Fruit fly (Drosophila melanogaster) whole organism, embryonic: ENCODE measurements around the gene CG4658.

ENCODE experiments used
- CG10321 ChIP-seq: fragments of 200-800 bp; sonication (Bioruptor generic); IDR thresholded peaks from 2 replicates; pipeline ENCODE4 v1.3.6; 2022; ENCODE audit warnings: missing biosample characterization, missing genetic modification characterization
- CG11093 ChIP-seq: fragments of 200-800 bp; sonication (Bioruptor generic); IDR thresholded peaks from 3 replicates; pipeline ENCODE4 v1.3.6; 2022; ENCODE audit warnings: missing biosample characterization, missing genetic modification characterization
- CG15479 ChIP-seq: fragments of 200-800 bp; sonication (Bioruptor generic); optimal IDR thresholded peaks from 3 replicates; lab custom pipeline; 2019; ENCODE audit warnings: missing biosample characterization, mild to moderate bottlenecking, missing genetic modification characterization, moderate library complexity
- CG16779 ChIP-seq: fragments of 200-800 bp; sonication (Bioruptor generic); IDR thresholded peaks from 2 replicates; pipeline ENCODE4 v1.3.6; 2022; ENCODE audit warnings: missing biosample characterization, missing genetic modification characterization
- CG17359 ChIP-seq: fragments of 200-800 bp; sonication (Bioruptor generic); optimal IDR thresholded peaks from 3 replicates; lab custom pipeline; 2018; ENCODE audit warnings: missing biosample characterization, mild to moderate bottlenecking, missing genetic modification characterization, moderate library complexity
- CG18619 ChIP-seq: fragments of 200-800 bp; sonication (Bioruptor generic); optimal IDR thresholded peaks from 3 replicates; lab custom pipeline; 2017; ENCODE audit warnings: missing biosample characterization, mild to moderate bottlenecking, missing genetic modification characterization
- CG2199 ChIP-seq: fragments of 200-800 bp; sonication (Bioruptor generic); IDR thresholded peaks from 3 replicates; pipeline ENCODE4 v1.3.6; 2022; ENCODE audit warnings: missing biosample characterization, missing genetic modification characterization
- CG31365 ChIP-seq: fragments of 200-800 bp; sonication (Bioruptor generic); optimal IDR thresholded peaks from 2 replicates; lab custom pipeline; 2018; ENCODE audit warnings: missing biosample characterization, mild to moderate bottlenecking, missing genetic modification characterization
- CG31441 ChIP-seq: fragments of 200-800 bp; sonication (Bioruptor generic); IDR thresholded peaks from 2 replicates; pipeline ENCODE4 v1.3.6; 2022; ENCODE audit warnings: missing biosample characterization, missing genetic modification characterization
- CG4282 ChIP-seq: fragments of 200-800 bp; sonication (Bioruptor generic); optimal IDR thresholded peaks from 2 replicates; lab custom pipeline; 2016; ENCODE audit warnings: missing biosample characterization, missing genetic modification characterization
- CG5953 ChIP-seq: fragments of 200-800 bp; sonication (Bioruptor generic); IDR thresholded peaks from 2 replicates; pipeline ENCODE4 v1.3.6; 2022; ENCODE audit warnings: missing biosample characterization, missing genetic modification characterization
- CG6813 ChIP-seq: fragments of 200-800 bp; sonication (Bioruptor generic); optimal IDR thresholded peaks from 2 replicates; lab custom pipeline; 2017; ENCODE audit warnings: missing biosample characterization, missing genetic modification characterization, mild to moderate bottlenecking, moderate library complexity, missing genetic modification reagents
- CG8089 ChIP-seq: fragments of 200-800 bp; sonication (Bioruptor generic); optimal IDR thresholded peaks from 3 replicates; lab custom pipeline; 2016; ENCODE audit warnings: missing biosample characterization, missing genetic modification characterization
- CG8359 ChIP-seq: fragments of 200-800 bp; sonication (Bioruptor generic); optimal IDR thresholded peaks from 2 replicates; lab custom pipeline; 2017; ENCODE audit warnings: missing biosample characterization, mild to moderate bottlenecking, missing genetic modification characterization, borderline replicate concordance
- CG9797 ChIP-seq: fragments of 200-800 bp; sonication (Bioruptor generic); optimal IDR thresholded peaks from 3 replicates; lab custom pipeline; 2018; ENCODE audit warnings: missing biosample characterization, mild to moderate bottlenecking, missing genetic modification characterization
- CG9876 ChIP-seq: fragments of 200-800 bp; sonication (Bioruptor generic); optimal IDR thresholded peaks from 2 replicates; lab custom pipeline; 2016; ENCODE audit warnings: missing biosample characterization, missing genetic modification characterization
- CHES-1-like ChIP-seq: fragments of 200-800 bp; sonication (Bioruptor generic); optimal IDR thresholded peaks from 2 replicates; lab custom pipeline; 2016; ENCODE audit warnings: missing biosample characterization, missing genetic modification characterization
- D19B ChIP-seq: fragments of 200-800 bp; sonication (Bioruptor generic); optimal IDR thresholded peaks from 2 replicates; lab custom pipeline; 2017; ENCODE audit warnings: missing biosample characterization, mild to moderate bottlenecking, missing genetic modification characterization
- Dfd ChIP-seq, 2 experiments: fragments of >200 bp; optimal IDR thresholded peaks; 2 replicates each; lab custom pipeline; 2017; ENCODE audit warnings: missing biosample characterization in 2 of 2, missing genetic modification characterization in 2 of 2
- Ets65A ChIP-seq: fragments of 200-800 bp; sonication (Bioruptor generic); peaks from one replicate; lab custom pipeline; 2016; ENCODE audit warnings: missing biosample characterization, missing genetic modification characterization
- Ets97D ChIP-seq: fragments of 200-800 bp; sonication (Bioruptor generic); optimal IDR thresholded peaks from 3 replicates; lab custom pipeline; 2016; ENCODE audit warnings: missing biosample characterization, missing genetic modification characterization
- Fer3 ChIP-seq: fragments of 200-800 bp; sonication (Bioruptor generic); optimal IDR thresholded peaks from 2 replicates; lab custom pipeline; 2018; ENCODE audit warnings: missing biosample characterization, mild to moderate bottlenecking, missing genetic modification characterization, moderate library complexity
- Gug ChIP-seq: fragments of 200-800 bp; sonication (Bioruptor generic); IDR thresholded peaks from 4 replicates; pipeline ENCODE4 v1.3.6; 2022; ENCODE audit warnings: missing biosample characterization, missing genetic modification characterization
- Kr ChIP-seq: fragments of 200-800 bp; sonication (Bioruptor generic); optimal IDR thresholded peaks from 2 replicates; lab custom pipeline; 2017; ENCODE audit warnings: missing biosample characterization, mild to moderate bottlenecking, missing genetic modification characterization
- Max ChIP-seq: fragments of 200-800 bp; sonication (Bioruptor generic); optimal IDR thresholded peaks from 2 replicates; lab custom pipeline; 2016; ENCODE audit warnings: missing biosample characterization, mild to moderate bottlenecking, missing genetic modification characterization
- Med ChIP-seq: fragments of 200-800 bp; sonication (Bioruptor generic); peaks from one replicate; lab custom pipeline; 2016; ENCODE audit warnings: missing biosample characterization, missing genetic modification characterization, mild to moderate bottlenecking, inconsistent platforms, moderate library complexity
- al ChIP-seq: fragments of 200-800 bp; sonication (Bioruptor generic); IDR thresholded peaks from 2 replicates; pipeline ENCODE4 v1.3.6; 2022; ENCODE audit warnings: missing biosample characterization, missing genetic modification characterization
- bab2 ChIP-seq: fragments of 200-800 bp; sonication (Bioruptor generic); optimal IDR thresholded peaks from 2 replicates; lab custom pipeline; 2016; ENCODE audit warnings: missing biosample characterization, missing genetic modification characterization
- caup ChIP-seq: fragments of 200-800 bp; sonication (Bioruptor generic); optimal IDR thresholded peaks from 3 replicates; lab custom pipeline; 2017; ENCODE audit warnings: missing biosample characterization, mild to moderate bottlenecking, missing genetic modification characterization, moderate library complexity; ENCODE audit not compliant: severe bottlenecking
- cg ChIP-seq: fragments of 200-800 bp; sonication (Bioruptor generic); optimal IDR thresholded peaks from 3 replicates; lab custom pipeline; 2019; ENCODE audit warnings: missing biosample characterization, mild to moderate bottlenecking, missing genetic modification characterization, moderate library complexity
- dpn ChIP-seq, 2 experiments: fragments of 200-800 bp; sonication (Bioruptor generic); optimal IDR thresholded peaks; 3 replicates each; lab custom pipeline; 2016; ENCODE audit warnings: missing biosample characterization in 2 of 2, missing genetic modification characterization in 2 of 2
- en ChIP-seq: fragments of 200-800 bp; sonication (Bioruptor generic); optimal IDR thresholded peaks from 2 replicates; lab custom pipeline; 2016; ENCODE audit warnings: missing biosample characterization, missing genetic modification characterization
- eve ChIP-seq, 2 experiments: fragments of >200 bp; optimal IDR thresholded peaks; 2 replicates each; lab custom pipeline; 2017; ENCODE audit warnings: missing biosample characterization in 2 of 2, missing genetic modification characterization in 2 of 2
- fru ChIP-seq: fragments of >200 bp; optimal IDR thresholded peaks from 2 replicates; lab custom pipeline; 2017
- gfzf ChIP-seq: fragments of 200-800 bp; sonication (Bioruptor generic); optimal IDR thresholded peaks from 2 replicates; lab custom pipeline; 2016; ENCODE audit warnings: missing biosample characterization, mild to moderate bottlenecking, missing genetic modification characterization, moderate library complexity
- hb ChIP-seq: fragments of 200-800 bp; sonication (Bioruptor generic); IDR thresholded peaks from 3 replicates; pipeline ENCODE4 v1.3.6; 2022; ENCODE audit warnings: missing biosample characterization, missing genetic modification characterization; ENCODE audit not compliant: partially characterized antibody
- insv ChIP-seq, 2 experiments: fragments of 200-800 bp; sonication (Bioruptor generic); optimal IDR thresholded peaks; 3 replicates each; lab custom pipeline; 2016 to 2018; ENCODE audit warnings: missing biosample characterization in 2 of 2, missing genetic modification characterization in 2 of 2
- lilli ChIP-seq: fragments of 200-800 bp; sonication (Bioruptor generic); optimal IDR thresholded peaks from 3 replicates; lab custom pipeline; 2016; ENCODE audit warnings: missing biosample characterization, missing genetic modification characterization
- luna ChIP-seq: fragments of 200-800 bp; sonication (Bioruptor generic); optimal IDR thresholded peaks from 2 replicates; lab custom pipeline; 2016; ENCODE audit warnings: missing biosample characterization, missing genetic modification characterization
- maf-S ChIP-seq: fragments of 200-800 bp; sonication (Bioruptor generic); optimal IDR thresholded peaks from 2 replicates; lab custom pipeline; 2016; ENCODE audit warnings: missing biosample characterization, missing genetic modification characterization
- nmo ChIP-seq: fragments of 200-800 bp; sonication (Bioruptor generic); optimal IDR thresholded peaks from 2 replicates; lab custom pipeline; 2018; ENCODE audit warnings: missing biosample characterization, mild to moderate bottlenecking, missing genetic modification characterization, moderate library complexity
- scrt ChIP-seq: fragments of 200-800 bp; sonication (Bioruptor generic); optimal IDR thresholded peaks from 2 replicates; lab custom pipeline; 2018; ENCODE audit warnings: missing biosample characterization, mild to moderate bottlenecking, missing genetic modification characterization, moderate library complexity
- sens ChIP-seq: fragments of 200-800 bp; sonication (Bioruptor generic); peaks from one replicate; lab custom pipeline; 2016; ENCODE audit warnings: missing biosample characterization, missing genetic modification characterization
- sna ChIP-seq: fragments of 200-800 bp; sonication (Bioruptor generic); IDR thresholded peaks from 2 replicates; pipeline ENCODE4 v1.3.6; 2022; ENCODE audit warnings: missing biosample characterization, missing genetic modification characterization; ENCODE audit not compliant: partially characterized antibody
- stc ChIP-seq: fragments of 200-800 bp; sonication (Bioruptor generic); IDR thresholded peaks from 2 replicates; pipeline ENCODE4 v1.3.6; 2022; ENCODE audit warnings: missing biosample characterization, missing genetic modification characterization
- tll ChIP-seq, 2 experiments: fragments of 200-800 bp in 1 of 2; fragments of >200 bp in 1 of 2; sonication (Bioruptor generic) in 1 of 2; optimal IDR thresholded peaks; 2 replicates each; lab custom pipeline; 2017 to 2019; ENCODE audit warnings: missing biosample characterization in 2 of 2, missing genetic modification characterization in 2 of 2, mild to moderate bottlenecking in 1 of 2, moderate library complexity in 1 of 2
- toy ChIP-seq: fragments of 200-800 bp; sonication (Bioruptor generic); IDR thresholded peaks from 2 replicates; pipeline ENCODE4 v1.3.6; 2022; ENCODE audit warnings: missing biosample characterization, missing genetic modification characterization
- zen ChIP-seq: fragments of 200-800 bp; sonication (Bioruptor generic); optimal IDR thresholded peaks from 3 replicates; lab custom pipeline; 2018; ENCODE audit warnings: missing biosample characterization, mild to moderate bottlenecking, missing genetic modification characterization, moderate library complexity

The CG4658 gene

DNA sequence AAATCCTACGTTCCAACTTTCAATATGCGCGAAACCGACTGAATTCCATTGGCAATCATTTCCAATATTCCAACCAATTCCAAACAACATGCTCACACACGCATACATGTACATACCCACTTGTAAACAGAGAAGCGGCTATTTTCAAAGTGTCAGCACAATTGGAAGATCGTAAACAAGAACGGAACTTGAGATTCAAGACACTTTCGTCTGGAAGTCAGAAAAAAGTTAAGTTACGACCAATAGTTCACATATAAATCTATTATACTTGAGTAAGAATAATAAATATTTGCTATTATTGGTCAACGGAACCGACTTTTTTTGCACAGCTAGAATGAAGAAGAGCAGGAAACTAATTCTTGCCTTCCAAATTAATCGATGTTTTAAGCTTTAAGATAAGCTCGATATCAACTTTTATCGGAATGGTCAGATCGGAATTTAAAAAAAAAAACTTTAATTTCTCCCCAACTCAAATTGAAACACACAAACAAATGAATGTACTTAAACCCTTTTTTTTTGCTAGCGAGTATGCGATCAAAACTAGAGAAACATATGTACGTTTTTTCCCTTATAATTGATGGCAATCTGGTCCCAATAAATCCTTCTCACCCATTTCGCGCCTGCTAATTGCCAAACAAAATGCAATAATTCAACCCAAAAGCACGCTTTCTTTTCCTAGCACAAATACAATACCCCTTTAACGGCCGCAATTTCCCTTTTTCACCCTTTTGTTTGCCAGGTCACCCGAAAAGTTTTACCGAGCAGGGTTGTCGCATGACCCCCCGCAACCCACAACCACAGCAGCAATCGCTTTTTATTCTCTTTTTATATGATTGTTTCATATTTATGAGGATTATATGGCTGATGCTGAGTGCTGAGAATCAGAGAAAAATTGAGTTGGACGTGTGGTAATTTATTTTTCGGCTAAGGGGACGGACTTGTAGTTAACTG is 45.8 kb downstream of the CG4658 start, which contains the start of the genes CG31875 and SoYb (continued):
- TF ChIP-seq bab2 (GFP tag; lab: Kevin White, UChicago) (no peak), Kr (GFP tag; lab: Kevin White, UChicago) (peak; percentile 39), maf-S (no peak), CG4282 (GFP tag; lab: Kevin White, UChicago) (no peak), dpn (GFP tag; optimal IDR thresholded peaks at IDR 0.05; lab: Kevin White, UChicago) (no peak), sens (GFP tag; lab: Kevin White, UChicago) (no peak), CG5953 (no peak), CG6813 (no peak), D19B (GFP tag; lab: Kevin White, UChicago) (no peak), luna (GFP tag; lab: Kevin White, UChicago) (no peak), Med (peak; percentile 13), Ets65A (GFP tag; lab: Kevin White, UChicago) (peak; percentile 87), CG16779 (no peak), insv (GFP tag; optimal IDR thresholded peaks at IDR 0.05; lab: Kevin White, UChicago) (no peak), CG8089 (no peak), CG2199 (0 out of 3 replicates have a peak, but pooled peaks have one; percentile 65), Ets97D (GFP tag; lab: Kevin White, UChicago) (peak; percentile 9), CG15479 (GFP tag; lab: Kevin White, UChicago) (no peak)

DNA sequence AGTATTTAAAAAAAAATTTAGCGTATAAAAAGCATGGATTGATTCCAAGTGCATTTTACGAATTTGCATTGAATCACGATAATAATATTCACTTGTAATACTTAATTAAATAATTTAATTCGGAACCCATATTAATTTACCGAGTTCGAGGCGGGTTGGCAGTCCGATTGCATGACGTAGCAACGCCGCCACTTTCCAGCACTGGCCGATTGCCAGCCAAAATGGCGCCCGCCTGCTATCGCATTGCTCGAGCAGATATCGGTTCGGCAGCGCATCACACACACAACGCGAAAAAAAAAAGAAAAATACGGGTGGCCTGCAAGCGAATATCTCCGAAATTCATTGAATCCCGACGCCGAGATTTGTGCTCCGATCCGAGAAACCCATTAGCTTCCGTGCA is 46.7 kb downstream of the CG4658 start, which contains the start of gene Ndf:
Gene Ndf, plus strand, starts transcription at position 240 of the 400 bp plus-strand sequence.
- TF ChIP-seq zen (tag; lab: Kevin White, UChicago) (peak; percentile 59), nmo (peak; percentile 70), scrt (GFP tag; lab: Kevin White, UChicago) (peak; percentile 26), hb (peak; percentile 65), CG11093 (GFP tag; lab: Robert Waterston, UW) (0 out of 3 replicates have a peak, but pooled peaks have one; percentile 32), en (no peak), fru (lab: Kevin White, UChicago) (no peak), Max (GFP tag; lab: Kevin White, UChicago) (peak; percentile 69), al (GFP tag; lab: Robert Waterston, UW) (peak; percentile 57), tll (GFP tag; optimal IDR thresholded peaks at IDR 0.05; lab: Kevin White, UChicago) (no peak), Gug (GFP tag; lab: Robert Waterston, UW) (peak; percentile 62; the same call in 1 of the 4 replicates), cg (GFP tag; lab: Kevin White, UChicago) (no peak), CG8359 (GFP tag; lab: Kevin White, UChicago) (no peak), eve (GFP tag; optimal IDR thresholded peaks at IDR 0.05; lab: Kevin White, UChicago) (no peak), luna (GFP tag; lab: Kevin White, UChicago) (no peak), CHES-1-like (GFP tag; lab: Kevin White, UChicago) (peak; percentile 56), CG9876 (GFP tag; lab: Kevin White, UChicago) (peak; percentile 32), CG17359 (tag; lab: Kevin White, UChicago) (peak; percentile 63), CG18619 (GFP tag; lab: Kevin White, UChicago) (peak; percentile 46), caup (GFP tag; lab: Kevin White, UChicago) (peak; percentile 78), CG10321 (GFP tag; lab: Robert Waterston, UW) (no peak), Fer3 (tag; lab: Kevin White, UChicago) (peak; percentile 34), gfzf (GFP tag; lab: Kevin White, UChicago) (no peak), Dfd (GFP tag; optimal IDR thresholded peaks at IDR 0.05; lab: Kevin White, UChicago) (no peak), stc (peak; percentile 39; the same call in 1 of the 2 replicates), sna (peak; percentile 65), CG9797 (GFP tag; lab: Kevin White, UChicago) (peak; percentile 56), D19B (GFP tag; lab: Kevin White, UChicago) (peak; percentile 18), lilli (peak; percentile 70), CG31365 (tag; lab: Kevin White, UChicago) (no peak), toy (GFP tag; lab: Robert Waterston, UW) (0 out of 2 replicates have a peak, but pooled peaks have one; percentile 17), CG31441 (GFP tag; lab: Robert Waterston, UW) (peak; percentile 52)
